Worm (Caenorhabditis elegans) whole organism, midembryonic: ENCODE data around the gene C34C12.7.
"Not testable (repeated sequence)": the region's sequence is repeated elsewhere in the genome, so short reads cannot be mapped to it uniquely, and the experiment has no call there.

ENCODE experiments used
- flt-1 ChIP-seq: fragments of 200-800 bp; sonication (Bioruptor generic); IDR thresholded peaks from 2 replicates; pipeline ENCODE4 v1.3.6; 2022; ENCODE audit warnings: missing genetic modification characterization, missing compliant biosample characterization
- klf-2 ChIP-seq: fragments of 200-800 bp; sonication (Bioruptor generic); conservative IDR thresholded peaks from 2 replicates; pipeline ENCODE4 v1.3.6; 2022; ENCODE audit warnings: missing genetic modification reagents, missing genetic modification characterization, missing compliant biosample characterization

DNA sequence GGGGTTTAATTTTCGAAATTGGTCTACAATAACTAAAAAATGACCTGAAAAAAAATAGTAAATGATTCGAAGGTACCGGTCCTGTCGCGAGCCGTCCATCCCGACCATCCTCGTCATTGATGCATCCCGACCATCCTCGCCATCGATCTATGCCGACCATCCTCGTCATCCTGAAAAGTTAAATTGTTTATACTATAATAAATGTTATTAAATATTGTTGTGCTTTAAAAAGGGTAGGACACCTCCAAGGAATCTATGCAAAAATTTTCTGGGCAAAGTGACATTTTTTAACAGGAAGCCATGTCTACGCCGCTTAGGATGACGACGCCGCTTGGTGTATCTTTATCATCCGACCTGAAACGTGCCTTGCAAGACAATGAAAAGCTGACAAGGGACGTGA, 34.1 kb downstream of the C34C12.7 start, which contains the start of gene C34C12.1:
- not testable (repeated sequence) for TF ChIP-seq klf-2, flt-1 (GFP tag; lab: Robert Waterston, UW)
